Worm (Caenorhabditis elegans): ENCODE results near the gene rbc-2.

rbc-2 gene

DNA sequence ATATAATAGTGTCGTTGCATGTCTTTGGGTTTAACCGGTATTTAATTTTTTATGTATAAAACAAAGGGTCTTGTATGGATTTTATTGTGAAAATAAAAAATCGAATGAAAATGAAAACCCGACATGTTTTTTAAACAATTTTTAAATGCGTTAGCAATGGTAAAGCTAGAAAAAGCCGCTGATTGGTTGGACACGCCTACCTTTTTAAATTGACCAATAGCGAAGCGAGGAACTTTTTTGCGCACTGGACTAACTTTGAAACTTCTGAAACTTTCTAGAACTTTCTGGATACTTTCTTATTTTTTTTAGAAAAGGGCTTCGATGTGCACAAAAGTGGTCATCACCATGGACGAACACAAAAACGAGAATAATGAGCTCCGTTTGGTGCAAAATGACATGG is 17.8 kb upstream of the rbc-2 start (continued):
- no peak for TF ChIP-seq B0261.1 (tag; optimal IDR thresholded peaks at IDR 0.05)

DNA sequence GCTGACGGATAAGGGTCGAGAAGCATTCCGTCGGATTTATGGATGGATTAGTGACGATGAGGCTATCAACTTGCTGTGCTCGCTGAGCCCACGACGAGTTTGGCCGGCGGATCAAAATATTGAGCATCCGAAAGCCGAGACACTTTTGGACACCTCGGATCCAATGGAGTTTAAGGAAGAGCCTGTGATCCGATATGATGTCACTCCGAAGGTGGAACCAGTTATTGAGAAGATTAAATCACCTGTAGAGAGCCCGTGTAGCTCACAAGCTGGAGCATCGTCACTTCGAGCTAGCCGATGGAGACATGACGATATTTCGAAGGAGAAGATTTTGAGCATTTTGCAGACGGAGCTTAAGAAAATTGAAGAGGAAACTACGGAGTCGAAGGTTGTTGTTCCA is 12.0 kb upstream of the rbc-2 start:
- no peak for TF ChIP-seq F39B2.1 (GFP tag; IDR thresholded peaks at IDR 0.05)
- no peak for TF ChIP-seq xnd-1 (tag; optimal IDR thresholded peaks at IDR 0.05)
- no peak for TF ChIP-seq F33H1.4 (GFP tag; IDR thresholded peaks at IDR 0.05)
- no peak for TF ChIP-seq ekl-4 (GFP tag; IDR thresholded peaks at IDR 0.05)
- TF ChIP-seq ztf-28 (GFP tag; IDR thresholded peaks at IDR 0.05) = no peak
- TF ChIP-seq ceh-91 (GFP tag; IDR thresholded peaks at IDR 0.05) = no peak
- no peak for TF ChIP-seq tbx-9 (tag; optimal IDR thresholded peaks at IDR 0.05; ENCODE audit: borderline replicate concordance)
- TF ChIP-seq ceh-100 (GFP tag; IDR thresholded peaks at IDR 0.05) = no peak
- TF ChIP-seq lsl-1 (GFP tag; optimal IDR thresholded peaks at IDR 0.05) = no peak
- TF ChIP-seq lir-1 (GFP tag; conservative IDR thresholded peaks at IDR 0.05) = no peak
- TF ChIP-seq ztf-22 (GFP tag; optimal IDR thresholded peaks at IDR 0.05) = no peak
- no peak for TF ChIP-seq B0035.1 (tag; optimal IDR thresholded peaks at IDR 0.05)
- TF ChIP-seq F22D6.2 (tag; optimal IDR thresholded peaks at IDR 0.05) = no peak
- no peak for TF ChIP-seq madf-10 (tag; optimal IDR thresholded peaks at IDR 0.05)
- no peak for TF ChIP-seq cebp-2 (GFP tag; IDR thresholded peaks at IDR 0.05)
- no peak for TF ChIP-seq F57A8.1 (GFP tag; optimal IDR thresholded peaks at IDR 0.05)
- no peak for TF ChIP-seq D2030.7 (GFP tag; IDR thresholded peaks at IDR 0.05)
- TF ChIP-seq chd-7 (tag; optimal IDR thresholded peaks at IDR 0.05) = no peak
- no peak for TF ChIP-seq nfya-1 (tag; optimal IDR thresholded peaks at IDR 0.05; ENCODE audit: borderline replicate concordance, insufficient read depth)

DNA sequence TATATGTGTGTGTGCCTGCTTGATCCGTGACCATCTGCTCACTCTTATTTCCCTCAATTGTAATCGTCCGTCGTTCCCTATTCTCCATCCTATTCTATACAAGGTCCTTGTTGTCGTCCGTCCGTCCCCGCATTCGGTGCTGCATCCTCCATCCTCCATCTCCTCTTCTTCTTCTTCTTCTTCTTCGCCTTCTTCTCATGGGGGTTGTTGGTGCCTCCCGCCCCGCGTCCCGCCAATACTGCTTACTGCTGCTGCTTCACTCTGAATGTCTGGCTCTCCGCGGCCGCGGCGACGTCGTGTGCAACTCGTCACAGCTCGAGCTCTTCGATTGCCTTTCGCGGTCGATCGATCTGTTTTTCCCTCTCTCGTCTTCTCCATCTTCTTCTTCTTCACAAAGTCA is 6.6 kb upstream of the rbc-2 start:
- TF ChIP-seq let-526 (GFP tag; IDR thresholded peaks at IDR 0.05) = no peak
- TF ChIP-seq lin-54 (GFP tag; optimal IDR thresholded peaks at IDR 0.05) = no peak
- TF ChIP-seq zfh-2 (GFP tag; conservative IDR thresholded peaks at IDR 0.05) = peak; percentile 94
- TF ChIP-seq egl-18 (GFP tag; IDR thresholded peaks at IDR 0.05) = 0 out of 2 replicates have a peak, but pooled peaks have one; percentile 18
- no peak for TF ChIP-seq hlh-12 (tag; optimal IDR thresholded peaks at IDR 0.05)
- TF ChIP-seq nhr-90 (tag; optimal IDR thresholded peaks at IDR 0.05) = no peak
- peak; percentile 71 for TF ChIP-seq K12H6.12 (tag; optimal IDR thresholded peaks at IDR 0.05)
- peak; percentile 92 for TF ChIP-seq madf-10 (tag; optimal IDR thresholded peaks at IDR 0.05)
- TF ChIP-seq hmg-1.2 (GFP tag; IDR thresholded peaks at IDR 0.05) = peak; percentile 25; the same call in 1 of the 2 replicates
- no peak for TF ChIP-seq cebp-1 (GFP tag; IDR thresholded peaks at IDR 0.05)
- peak; percentile 48 for TF ChIP-seq cebp-1 (tag; optimal IDR thresholded peaks at IDR 0.05)
- TF ChIP-seq lin-40 (tag; optimal IDR thresholded peaks at IDR 0.05) = no peak
- TF ChIP-seq efl-1 (GFP tag; optimal IDR thresholded peaks at IDR 0.05) = no peak
- TF ChIP-seq egrh-3 (GFP tag; IDR thresholded peaks at IDR 0.05) = peak; percentile 64; the same call in 1 of the 2 replicates

DNA sequence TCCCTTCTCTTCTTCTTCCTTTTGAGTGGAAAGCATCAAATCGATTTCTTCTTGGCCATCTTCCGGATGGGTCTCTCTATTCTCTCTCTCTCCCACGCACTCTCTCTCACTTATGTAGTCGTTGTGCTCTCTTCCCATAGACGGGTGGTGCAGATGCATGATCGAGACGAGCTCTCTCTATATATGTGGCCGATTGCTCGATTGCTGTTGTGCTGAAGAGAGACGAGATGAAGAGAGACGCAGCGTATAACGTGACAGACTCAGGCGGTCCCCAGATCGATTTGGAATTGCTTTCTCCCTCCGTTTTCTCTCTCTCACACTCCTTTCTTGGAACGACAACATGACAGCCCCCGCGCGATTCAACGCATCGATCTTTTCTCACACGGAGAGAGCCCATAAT is 4.2 kb upstream of the rbc-2 start:
- TF ChIP-seq dpff-1 (tag; optimal IDR thresholded peaks at IDR 0.05) (no peak), ama-1 (optimal IDR thresholded peaks at IDR 0.05) (no peak), ama-1 (GFP tag; optimal IDR thresholded peaks at IDR 0.05) (no peak), F37B4.10 (GFP tag; IDR thresholded peaks at IDR 0.05) (no peak), B0019.2 (GFP tag; conservative IDR thresholded peaks at IDR 0.05) (no peak), xnd-1 (tag; optimal IDR thresholded peaks at IDR 0.05) (no peak), sea-2 (GFP tag; IDR thresholded peaks at IDR 0.05) (no peak), egl-18 (GFP tag; IDR thresholded peaks at IDR 0.05) (no peak), nfya-1 (tag; optimal IDR thresholded peaks at IDR 0.05; ENCODE audit: borderline replicate concordance, insufficient read depth) (no peak), ztf-28 (GFP tag; IDR thresholded peaks at IDR 0.05) (no peak), hmg-20 (GFP tag; IDR thresholded peaks at IDR 0.05) (no peak), ceh-100 (GFP tag; IDR thresholded peaks at IDR 0.05) (no peak), cebp-1 (GFP tag; IDR thresholded peaks at IDR 0.05) (no peak), cebp-1 (tag; optimal IDR thresholded peaks at IDR 0.05) (peak; percentile 23), zim-3 (tag; optimal IDR thresholded peaks at IDR 0.05) (no peak), nhr-120 (GFP tag; IDR thresholded peaks at IDR 0.05) (no peak), zfh-2 (GFP tag; conservative IDR thresholded peaks at IDR 0.05) (peak; percentile 71), aptf-2 (GFP tag; conservative IDR thresholded peaks at IDR 0.05) (no peak), dox-1 (GFP tag; IDR thresholded peaks at IDR 0.05) (no peak), hmg-1.2 (GFP tag; IDR thresholded peaks at IDR 0.05) (peak; percentile 22; the same call in 1 of the 2 replicates), F33H1.4 (GFP tag; IDR thresholded peaks at IDR 0.05) (no peak), ceh-79 (tag; optimal IDR thresholded peaks at IDR 0.05) (no peak)
